Fruit fly (Drosophila melanogaster) whole organism, adult: Measurements from ENCODE around the gene Abd-B.

ENCODE experiments used
- CG1620 ChIP-seq: fragments of 200-800 bp; sonication (Bioruptor generic); optimal IDR thresholded peaks from 2 replicates; lab custom pipeline; 2016; ENCODE audit warnings: missing biosample characterization, missing genetic modification characterization
- Clk ChIP-seq: fragments of 200-800 bp; sonication (Bioruptor generic); optimal IDR thresholded peaks from 2 replicates; lab custom pipeline; 2017; ENCODE audit warnings: missing biosample characterization, missing genetic modification characterization
- cnc ChIP-seq, 2 experiments: fragments of >200 bp; optimal IDR thresholded peaks; 2 replicates each; lab custom pipeline; 2017
- toe ChIP-seq: fragments of 200-800 bp; sonication (Bioruptor generic); optimal IDR thresholded peaks from 2 replicates; lab custom pipeline; 2016; ENCODE audit warnings: missing biosample characterization, missing genetic modification characterization

DNA sequence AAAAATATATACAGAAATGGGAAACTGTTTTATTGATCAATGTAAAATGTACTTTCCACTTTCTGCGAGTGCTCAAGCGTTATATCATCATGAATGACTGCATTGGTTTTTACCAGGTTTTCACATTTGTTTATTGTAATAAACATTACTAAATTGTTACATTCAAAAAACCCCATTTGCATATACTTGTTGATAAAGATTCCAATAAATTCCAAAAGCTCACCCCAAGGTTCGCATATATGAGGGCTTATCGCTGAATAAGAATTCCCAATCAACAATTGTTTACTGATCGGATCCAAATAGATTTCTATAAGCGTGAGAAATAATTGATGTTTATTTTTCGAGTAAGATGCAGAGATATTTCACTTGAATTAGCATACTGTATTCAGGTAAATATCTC lies 31.4 kb upstream of the Abd-B start:
- TF ChIP-seq CG1620 (GFP tag; lab: Kevin White, UChicago) (no peak), Clk (no peak), toe (GFP tag; lab: Kevin White, UChicago) (no peak), cnc (optimal IDR thresholded peaks at IDR 0.05; lab: Kevin White, UChicago) (no peak)
